Worm (Caenorhabditis elegans): ENCODE data around the gene gfat-2.

gfat-2 gene

DNA sequence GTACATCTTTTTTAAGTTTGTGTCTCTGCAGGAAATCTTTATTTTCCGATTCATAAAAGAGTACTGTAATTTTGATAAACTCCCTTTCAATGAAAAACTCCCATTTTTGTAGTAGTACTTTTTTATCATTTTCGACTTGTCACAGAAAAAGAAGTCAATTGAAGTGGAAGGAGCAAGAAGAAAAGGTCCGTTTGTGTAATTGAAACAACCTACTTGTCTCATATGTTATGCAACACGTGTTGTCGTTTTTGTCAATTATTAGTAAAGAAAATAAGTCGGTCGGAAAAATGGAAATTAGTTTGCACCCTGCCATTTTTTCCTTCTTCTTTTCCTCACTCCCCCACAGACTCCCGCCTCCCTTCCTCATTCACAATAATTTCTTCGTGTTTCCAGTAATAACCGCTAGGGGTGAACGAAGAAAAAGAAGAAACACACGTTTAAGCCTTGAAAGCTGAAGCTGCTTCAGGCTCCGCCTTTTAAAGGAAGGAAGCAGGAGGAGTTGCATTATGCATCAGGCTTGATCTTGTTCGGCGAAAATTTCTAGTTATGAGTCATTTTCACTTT lies 48.8 kb downstream of the gfat-2 start:
- no peak for TF ChIP-seq elt-1 (tag; optimal IDR thresholded peaks at IDR 0.05; ENCODE audit: borderline replicate concordance, insufficient read depth)
- TF ChIP-seq hlh-1 (tag; optimal IDR thresholded peaks at IDR 0.05) = no peak
- no peak for TF ChIP-seq elt-3 (tag; optimal IDR thresholded peaks at IDR 0.05)
- no peak for TF ChIP-seq mls-2 (tag; optimal IDR thresholded peaks at IDR 0.05)
- TF ChIP-seq cnd-1 (tag; optimal IDR thresholded peaks at IDR 0.05) = no peak
- TF ChIP-seq ztf-11 (tag; optimal IDR thresholded peaks at IDR 0.05) = no peak
- TF ChIP-seq lin-13 (tag; optimal IDR thresholded peaks at IDR 0.05) = no peak
- TF ChIP-seq ham-2 (GFP tag; optimal IDR thresholded peaks at IDR 0.05) = no peak
- TF ChIP-seq sem-2 (GFP tag; optimal IDR thresholded peaks at IDR 0.05) = no peak
- no peak for TF ChIP-seq tbx-8 (GFP tag; optimal IDR thresholded peaks at IDR 0.05)
- no peak for TF ChIP-seq ces-1 (GFP tag; optimal IDR thresholded peaks at IDR 0.05)
- TF ChIP-seq nhr-12 (tag; optimal IDR thresholded peaks at IDR 0.05) = no peak
- TF ChIP-seq unc-39 (tag; optimal IDR thresholded peaks at IDR 0.05) = no peak
- no peak for TF ChIP-seq flh-1 (GFP tag; optimal IDR thresholded peaks at IDR 0.05)
- no peak for TF ChIP-seq ceh-43 (GFP tag; optimal IDR thresholded peaks at IDR 0.05)

DNA sequence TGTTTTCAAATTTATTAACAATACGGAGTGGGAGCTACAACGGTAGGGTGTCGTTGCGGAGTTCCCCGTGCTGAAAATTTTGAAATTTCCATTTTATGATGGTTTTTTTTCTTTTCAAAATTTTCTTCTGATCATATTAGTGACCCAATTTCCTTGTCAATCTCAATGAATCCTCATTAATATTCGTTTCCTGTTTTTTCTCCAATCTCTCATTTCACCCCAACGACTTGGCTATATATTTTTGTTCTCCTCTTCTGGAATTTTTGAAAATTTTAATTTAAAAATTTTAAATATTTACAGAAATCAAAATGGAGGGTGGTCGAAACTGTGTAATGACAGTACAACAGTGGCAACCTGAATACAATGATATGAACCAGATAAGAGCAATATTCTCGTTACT lies 49.7 kb downstream of the gfat-2 start, which contains the start of gene npr-3:
Gene npr-3 (plus strand): TSS at position 301 of the 400 bp plus-strand sequence.
- TF ChIP-seq lin-13 (tag; optimal IDR thresholded peaks at IDR 0.05) (no peak), nhr-237 (tag; optimal IDR thresholded peaks at IDR 0.05) (no peak), bed-3 (GFP tag; optimal IDR thresholded peaks at IDR 0.05) (no peak), cnd-1 (tag; optimal IDR thresholded peaks at IDR 0.05) (no peak), flh-1 (GFP tag; optimal IDR thresholded peaks at IDR 0.05) (no peak), ham-2 (GFP tag; optimal IDR thresholded peaks at IDR 0.05) (no peak), elt-1 (tag; optimal IDR thresholded peaks at IDR 0.05; ENCODE audit: borderline replicate concordance, insufficient read depth) (no peak), mep-1 (tag; optimal IDR thresholded peaks at IDR 0.05) (no peak)

DNA sequence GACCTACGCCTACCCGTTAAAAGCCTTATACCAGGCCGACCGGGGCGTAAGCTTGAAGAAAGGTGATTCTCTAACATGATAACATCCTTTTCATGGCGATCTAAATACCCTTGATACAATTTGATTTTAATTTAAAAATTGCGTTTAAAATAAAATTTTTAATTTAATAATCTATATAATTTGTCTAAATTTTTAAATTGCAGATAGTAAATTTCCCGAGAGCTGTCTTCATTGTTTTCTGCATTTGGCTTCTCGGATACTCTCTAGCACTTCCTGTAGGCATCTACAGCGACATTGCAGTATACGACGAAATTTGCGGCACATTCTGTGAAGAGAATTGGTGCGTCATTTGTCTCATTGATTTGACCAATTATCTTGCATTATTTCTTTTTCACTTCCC lies 51.3 kb downstream of the gfat-2 start:
- TF ChIP-seq ceh-39 (tag; optimal IDR thresholded peaks at IDR 0.05) (no peak), nhr-12 (tag; optimal IDR thresholded peaks at IDR 0.05) (no peak), ztf-11 (tag; optimal IDR thresholded peaks at IDR 0.05) (no peak), mab-5 (tag; optimal IDR thresholded peaks at IDR 0.05) (no peak), ceh-43 (GFP tag; optimal IDR thresholded peaks at IDR 0.05) (no peak), unc-120 (tag; optimal IDR thresholded peaks at IDR 0.05; ENCODE audit: poor library complexity, severe bottlenecking) (no peak), tbx-8 (GFP tag; optimal IDR thresholded peaks at IDR 0.05) (no peak), sptf-1 (tag; optimal IDR thresholded peaks at IDR 0.05) (no peak), cnd-1 (tag; optimal IDR thresholded peaks at IDR 0.05) (no peak), mep-1 (tag; optimal IDR thresholded peaks at IDR 0.05) (no peak), pha-4 (tag; optimal IDR thresholded peaks at IDR 0.05) (no peak), flh-1 (GFP tag; optimal IDR thresholded peaks at IDR 0.05) (no peak), lsy-2 (tag; optimal IDR thresholded peaks at IDR 0.05) (no peak), mls-2 (tag; optimal IDR thresholded peaks at IDR 0.05) (no peak), ces-1 (GFP tag; optimal IDR thresholded peaks at IDR 0.05) (no peak)

All from whole organism, mixed stage, embryonic.